Fruit fly (Drosophila melanogaster) Kc167 (cell line): ENCODE data around the gene AdipoR.

Source experiments
- Sin3A ChIP-seq: fragments of >200 bp; optimal IDR thresholded peaks from 2 replicates; lab custom pipeline; 2018; ENCODE audit warnings: missing external identifiers
- h ChIP-seq: fragments of >200 bp; optimal IDR thresholded peaks from 3 replicates; lab custom pipeline; 2018; ENCODE audit warnings: missing external identifiers
- insv ChIP-seq: fragments of >200 bp; optimal IDR thresholded peaks from 3 replicates; lab custom pipeline; 2018; ENCODE audit warnings: missing external identifiers
- psq ChIP-seq: fragments of >200 bp; optimal IDR thresholded peaks from 2 replicates; lab custom pipeline; 2017; ENCODE audit warnings: missing external identifiers
- ttk ChIP-seq: sonication (Bioruptor generic); optimal IDR thresholded peaks from 2 replicates; lab custom pipeline; 2017; ENCODE audit warnings: missing external identifiers

DNA sequence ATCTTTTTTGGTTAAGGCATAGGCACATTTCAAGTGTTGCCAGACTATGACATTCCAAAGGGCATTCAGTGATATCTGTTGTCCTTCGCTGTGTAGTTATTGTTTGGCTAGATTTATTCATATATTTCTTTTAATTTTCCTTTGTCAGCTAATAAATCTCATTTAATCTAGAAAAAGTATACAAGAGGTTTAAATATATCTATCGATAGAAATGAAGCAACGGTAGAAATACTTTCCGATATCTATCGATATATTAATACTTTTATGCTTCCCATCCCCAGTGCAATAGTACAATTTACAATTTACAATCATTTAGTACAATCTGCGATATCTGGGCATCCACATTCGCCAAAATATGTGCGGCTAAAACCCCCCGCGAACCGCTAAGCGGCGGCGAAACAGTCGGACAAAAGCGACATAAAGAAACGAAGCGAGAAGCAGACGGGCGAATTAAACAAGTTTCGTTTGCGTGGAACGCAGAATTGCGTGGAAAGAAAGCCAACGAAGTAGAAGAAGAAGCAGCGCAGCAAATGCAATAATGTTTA is 39.8 kb upstream of the AdipoR start, which contains the start of gene Efa6:
- no peak for TF ChIP-seq Sin3A (lab: Kevin White, UChicago)
- no peak for TF ChIP-seq ttk (lab: Kevin White, UChicago)
- no peak for TF ChIP-seq h (lab: Kevin White, UChicago)
- TF ChIP-seq psq (lab: Kevin White, UChicago) = no peak
- TF ChIP-seq insv (lab: Kevin White, UChicago) = no peak
